Fruit fly (Drosophila melanogaster) whole organism, prepupa: ENCODE data around the gene Dus3.

ENCODE experiments used
- Blimp-1 ChIP-seq: fragments of 200-800 bp; sonication (Bioruptor generic); optimal IDR thresholded peaks from 3 replicates; lab custom pipeline; 2017; ENCODE audit warnings: missing biosample characterization, missing genetic modification characterization, mild to moderate bottlenecking, moderate library complexity, missing genetic modification reagents
- CG10631 ChIP-seq: fragments of 200-800 bp; sonication (Bioruptor generic); optimal IDR thresholded peaks from 2 replicates; lab custom pipeline; 2016; ENCODE audit warnings: missing biosample characterization, missing genetic modification characterization
- CG10669 ChIP-seq: fragments of 200-800 bp; sonication (Bioruptor generic); optimal IDR thresholded peaks from 3 replicates; lab custom pipeline; 2018; ENCODE audit warnings: missing biosample characterization, mild to moderate bottlenecking, missing genetic modification characterization, moderate library complexity
- CG11762 ChIP-seq: fragments of 200-800 bp; sonication (Bioruptor generic); optimal IDR thresholded peaks from 3 replicates; lab custom pipeline; 2016; ENCODE audit warnings: missing biosample characterization, missing genetic modification characterization; ENCODE audit not compliant: insufficient read depth
- CG11902 ChIP-seq: fragments of 200-800 bp; sonication (Bioruptor generic); optimal IDR thresholded peaks from 3 replicates; lab custom pipeline; 2016; ENCODE audit warnings: missing biosample characterization, missing genetic modification characterization
- CG15336 ChIP-seq: fragments of 200-800 bp; sonication (Bioruptor generic); IDR thresholded peaks from 2 replicates; pipeline ENCODE4 v1.3.6; 2022; ENCODE audit warnings: missing biosample characterization, missing genetic modification characterization
- CG16779 ChIP-seq: fragments of 200-800 bp; sonication (Bioruptor generic); optimal IDR thresholded peaks from 3 replicates; lab custom pipeline; 2017; ENCODE audit warnings: missing biosample characterization, mild to moderate bottlenecking, missing genetic modification characterization
- CG31627 ChIP-seq: fragments of 200-800 bp; sonication (Bioruptor generic); optimal IDR thresholded peaks from 3 replicates; lab custom pipeline; 2016; ENCODE audit warnings: missing biosample characterization, missing genetic modification characterization
- CG32006 ChIP-seq: fragments of 200-800 bp; sonication (Bioruptor generic); optimal IDR thresholded peaks from 3 replicates; lab custom pipeline; 2017; ENCODE audit warnings: missing biosample characterization, mild to moderate bottlenecking, missing genetic modification characterization
- CG34406 ChIP-seq: fragments of 200-800 bp; sonication (Bioruptor generic); optimal IDR thresholded peaks from 3 replicates; lab custom pipeline; 2016; ENCODE audit warnings: missing biosample characterization, missing genetic modification characterization
- CG3919 ChIP-seq: fragments of 200-800 bp; sonication (Bioruptor generic); optimal IDR thresholded peaks from 3 replicates; lab custom pipeline; 2016; ENCODE audit warnings: missing biosample characterization, missing genetic modification characterization
- CG4318 ChIP-seq: fragments of 200-800 bp; sonication (Bioruptor generic); optimal IDR thresholded peaks from 3 replicates; lab custom pipeline; 2017; ENCODE audit warnings: missing biosample characterization, mild to moderate bottlenecking, missing genetic modification characterization
- CG6163 ChIP-seq: fragments of 200-800 bp; sonication (Bioruptor generic); IDR thresholded peaks from 3 replicates; pipeline ENCODE4 v1.3.6; 2022; ENCODE audit warnings: missing biosample characterization, missing genetic modification characterization
- CG6792 ChIP-seq: fragments of 200-800 bp; sonication (Bioruptor generic); optimal IDR thresholded peaks from 3 replicates; lab custom pipeline; 2016; ENCODE audit warnings: missing biosample characterization, missing genetic modification characterization
- CG6808 ChIP-seq: fragments of 200-800 bp; sonication (Bioruptor generic); optimal IDR thresholded peaks from 3 replicates; lab custom pipeline; 2017; ENCODE audit warnings: missing biosample characterization, missing genetic modification characterization, mild to moderate bottlenecking, moderate library complexity, missing genetic modification reagents
- CG6854 ChIP-seq: fragments of 200-800 bp; sonication (Bioruptor generic); optimal IDR thresholded peaks from 2 replicates; lab custom pipeline; 2017; ENCODE audit warnings: missing biosample characterization, mild to moderate bottlenecking, missing genetic modification characterization
- CG7368 ChIP-seq: fragments of 200-800 bp; sonication (Bioruptor generic); optimal IDR thresholded peaks from 3 replicates; lab custom pipeline; 2016; ENCODE audit warnings: missing biosample characterization, missing genetic modification characterization
- CG8319 ChIP-seq: fragments of 200-800 bp; sonication (Bioruptor generic); optimal IDR thresholded peaks from 3 replicates; lab custom pipeline; 2016; ENCODE audit warnings: missing biosample characterization, missing genetic modification characterization
- CG8632 ChIP-seq: fragments of 200-800 bp; sonication (Bioruptor generic); optimal IDR thresholded peaks from 3 replicates; lab custom pipeline; 2016; ENCODE audit warnings: missing biosample characterization, missing genetic modification characterization
- Eip78C ChIP-seq: fragments of 200-800 bp; sonication (Bioruptor generic); peaks from one replicate; lab custom pipeline; 2016; ENCODE audit warnings: missing biosample characterization, missing genetic modification characterization
- Ets21C ChIP-seq: fragments of 200-800 bp; sonication (Bioruptor generic); optimal IDR thresholded peaks from 3 replicates; lab custom pipeline; 2016; ENCODE audit warnings: missing biosample characterization, missing genetic modification characterization
- Ets96B ChIP-seq: fragments of 200-800 bp; optimal IDR thresholded peaks from 2 replicates; lab custom pipeline; 2019; ENCODE audit warnings: missing biosample characterization, mild to moderate bottlenecking, missing genetic modification characterization, moderate library complexity
- Gug ChIP-seq: fragments of 200-800 bp; sonication (Bioruptor generic); IDR thresholded peaks from 2 replicates; pipeline ENCODE4 v1.3.6; 2022; ENCODE audit warnings: missing biosample characterization, missing genetic modification characterization
- Hr38 ChIP-seq: sonication (Bioruptor generic); optimal IDR thresholded peaks from 2 replicates; lab custom pipeline; 2016; ENCODE audit warnings: missing biosample characterization, missing genetic modification characterization
- Met ChIP-seq: fragments of 200-800 bp; sonication (Bioruptor generic); optimal IDR thresholded peaks from 3 replicates; lab custom pipeline; 2016; ENCODE audit warnings: missing biosample characterization, missing genetic modification characterization
- Sox14 ChIP-seq: fragments of 200-800 bp; sonication (Bioruptor generic); optimal IDR thresholded peaks from 3 replicates; lab custom pipeline; 2016; ENCODE audit warnings: missing biosample characterization, missing genetic modification characterization
- achi ChIP-seq: fragments of 200-800 bp; sonication (Bioruptor generic); optimal IDR thresholded peaks from 3 replicates; lab custom pipeline; 2016; ENCODE audit warnings: missing biosample characterization, missing genetic modification characterization
- acj6 ChIP-seq: fragments of 200-800 bp; sonication (Bioruptor generic); optimal IDR thresholded peaks from 3 replicates; lab custom pipeline; 2016; ENCODE audit warnings: missing biosample characterization, missing genetic modification characterization
- cyc ChIP-seq: fragments of 200-800 bp; sonication (Bioruptor generic); optimal IDR thresholded peaks from 3 replicates; lab custom pipeline; 2016; ENCODE audit warnings: missing biosample characterization, missing genetic modification characterization
- dac ChIP-seq: fragments of 200-800 bp; sonication (Bioruptor generic); optimal IDR thresholded peaks from 2 replicates; lab custom pipeline; 2017; ENCODE audit warnings: missing biosample characterization, mild to moderate bottlenecking, missing genetic modification characterization
- eg ChIP-seq: fragments of 200-800 bp; sonication (Bioruptor generic); IDR thresholded peaks from 3 replicates; pipeline ENCODE4 v1.3.6; 2022; ENCODE audit warnings: missing biosample characterization, missing genetic modification characterization
- fd59A ChIP-seq: fragments of 200-800 bp; sonication (Bioruptor generic); optimal IDR thresholded peaks from 2 replicates; lab custom pipeline; 2017; ENCODE audit warnings: missing biosample characterization, mild to moderate bottlenecking, missing genetic modification characterization, missing genetic modification reagents
- fkh ChIP-seq: fragments of 200-800 bp; sonication (Bioruptor generic); optimal IDR thresholded peaks from 3 replicates; lab custom pipeline; 2017; ENCODE audit warnings: missing biosample characterization, mild to moderate bottlenecking, missing genetic modification characterization, moderate library complexity
- net ChIP-seq: fragments of 200-800 bp; sonication (Bioruptor generic); optimal IDR thresholded peaks from 3 replicates; lab custom pipeline; 2016; ENCODE audit warnings: missing biosample characterization, missing genetic modification characterization
- pdm3 ChIP-seq: fragments of 200-800 bp; sonication (Bioruptor generic); optimal IDR thresholded peaks from 3 replicates; lab custom pipeline; 2016; ENCODE audit warnings: missing biosample characterization, missing genetic modification characterization
- spab ChIP-seq: fragments of 200-800 bp; sonication (Bioruptor generic); optimal IDR thresholded peaks from 2 replicates; lab custom pipeline; 2017; ENCODE audit warnings: missing biosample characterization, mild to moderate bottlenecking, missing genetic modification characterization, missing genetic modification reagents
- ss ChIP-seq, 2 experiments: fragments of 200-800 bp; sonication (Bioruptor generic); optimal IDR thresholded peaks; 2 replicates in 1 of 2; 3 replicates in 1 of 2; lab custom pipeline; 2017 to 2018; ENCODE audit warnings: mild to moderate bottlenecking in 2 of 2, missing biosample characterization in 2 of 2, missing genetic modification characterization in 2 of 2, moderate library complexity in 1 of 2
- topi ChIP-seq: fragments of 200-800 bp; sonication (Bioruptor generic); optimal IDR thresholded peaks from 3 replicates; lab custom pipeline; 2016; ENCODE audit warnings: missing biosample characterization, missing genetic modification characterization
- vri ChIP-seq: fragments of 200-800 bp; sonication (Bioruptor generic); optimal IDR thresholded peaks from 3 replicates; lab custom pipeline; 2016; ENCODE audit warnings: missing biosample characterization, mild to moderate bottlenecking, missing genetic modification characterization

The Dus3 gene

DNA sequence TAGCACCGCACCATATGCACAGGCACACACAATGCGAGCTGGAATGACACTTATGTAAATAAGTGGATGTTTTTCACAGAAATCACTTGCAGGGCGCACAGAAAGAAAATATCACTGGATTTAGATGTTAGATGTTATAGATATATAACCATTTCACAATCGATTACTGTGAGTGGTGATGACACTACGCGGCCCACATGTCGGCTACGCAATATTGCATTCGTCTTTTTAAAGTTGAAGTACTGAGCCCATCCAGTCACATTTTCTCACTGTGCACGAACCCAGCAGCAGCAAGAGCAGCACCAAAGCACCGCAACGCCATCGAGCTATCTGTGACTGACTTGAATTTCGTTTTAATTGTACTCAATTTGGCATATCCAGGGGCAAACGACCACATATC, 36.2 kb upstream of the Dus3 start (continued):
- no peak for TF ChIP-seq Sox14 (GFP tag; lab: Kevin White, UChicago)
- TF ChIP-seq pdm3 (GFP tag; lab: Kevin White, UChicago), result peak; percentile 44
- TF ChIP-seq topi (GFP tag; lab: Kevin White, UChicago), result peak; percentile 6
- no peak for TF ChIP-seq vri (GFP tag; lab: Kevin White, UChicago)
- no peak for TF ChIP-seq Hr38 (GFP tag; lab: Kevin White, UChicago)
- no peak for TF ChIP-seq CG6808
- TF ChIP-seq CG11762 (GFP tag; lab: Kevin White, UChicago), result no peak
- no peak for TF ChIP-seq dac (GFP tag; lab: Kevin White, UChicago)
- no peak for TF ChIP-seq Blimp-1
- TF ChIP-seq fd59A (GFP tag; lab: Kevin White, UChicago), result peak; percentile 8
- TF ChIP-seq CG4318 (GFP tag; lab: Kevin White, UChicago), result peak; percentile 9
- peak; percentile 45 for TF ChIP-seq achi (GFP tag; lab: Kevin White, UChicago)
- peak; percentile 45 for TF ChIP-seq CG31627 (GFP tag; lab: Kevin White, UChicago)
- no peak for TF ChIP-seq Ets96B (tag; lab: Kevin White, UChicago)

DNA sequence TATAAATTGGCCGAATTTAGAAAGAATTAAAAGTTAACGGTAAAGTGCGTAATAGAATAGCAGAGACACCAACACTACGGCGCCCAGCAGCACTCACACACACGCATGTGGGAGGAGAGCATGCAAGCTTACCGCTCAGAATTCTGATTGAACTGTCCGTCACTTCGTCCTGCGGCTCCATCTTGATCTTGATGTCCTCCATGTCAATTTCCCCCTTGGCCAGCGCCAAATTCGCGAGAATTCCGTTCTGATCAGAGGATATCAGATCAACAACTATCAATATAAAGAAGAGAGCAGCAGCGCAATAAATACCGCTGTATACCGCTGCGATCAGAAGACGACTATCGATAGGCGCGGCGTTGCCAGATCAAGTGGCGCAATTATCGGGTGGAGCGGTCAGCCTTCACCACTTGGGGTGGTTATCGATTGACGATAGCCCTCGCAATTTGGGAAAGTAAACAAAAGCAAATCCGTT, 23.0 kb upstream of the Dus3 start, which contains the start of the genes CG10462 and Nf-YB:
Gene CG10462, minus strand, starts transcription at position 346 of the 475 bp plus-strand sequence.
Gene Nf-YB, plus strand, starts transcription at position 410 of the 475 bp plus-strand sequence.
- TF ChIP-seq fkh (GFP tag; lab: Kevin White, UChicago), result peak; percentile 93
- no peak for TF ChIP-seq CG6854 (GFP tag; lab: Kevin White, UChicago)

DNA sequence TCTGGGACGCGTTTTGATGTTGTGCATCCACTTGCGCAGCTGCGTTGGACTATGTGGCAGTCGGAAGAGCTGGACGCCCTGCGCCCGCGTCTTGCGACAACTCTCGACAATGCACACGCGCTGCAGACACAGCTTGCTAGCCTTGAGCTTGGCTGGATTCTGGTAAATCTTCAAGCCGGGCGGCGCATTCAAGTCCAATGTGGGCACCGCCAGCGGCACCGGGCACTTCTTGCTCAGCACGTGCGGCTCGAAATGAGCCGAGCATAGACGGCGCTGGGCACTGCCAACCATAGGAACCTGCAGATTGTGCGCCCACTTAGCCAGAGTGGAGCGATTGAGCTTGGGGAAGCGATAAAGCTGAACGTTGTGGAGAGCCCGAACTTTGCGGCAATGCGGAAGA, 8.1 kb upstream of the Dus3 start:
- no peak for TF ChIP-seq CG11902 (GFP tag; lab: Kevin White, UChicago)
- no peak for TF ChIP-seq spab (GFP tag; lab: Kevin White, UChicago)
- no peak for TF ChIP-seq CG6163
- TF ChIP-seq CG7368 (GFP tag; lab: Kevin White, UChicago), result no peak
- TF ChIP-seq ss (GFP tag; optimal IDR thresholded peaks at IDR 0.05; lab: Kevin White, UChicago), result no peak
- TF ChIP-seq Sox14 (GFP tag; lab: Kevin White, UChicago), result no peak
- no peak for TF ChIP-seq CG16779 (tag; lab: Kevin White, UChicago)
- TF ChIP-seq eg (GFP tag; lab: Robert Waterston, UW), result no peak
- no peak for TF ChIP-seq Eip78C (GFP tag; lab: Kevin White, UChicago)
- no peak for TF ChIP-seq CG6808
- no peak for TF ChIP-seq CG8319 (GFP tag; lab: Kevin White, UChicago)
- TF ChIP-seq CG34406 (GFP tag; lab: Kevin White, UChicago), result no peak
- TF ChIP-seq Blimp-1, result no peak
- no peak for TF ChIP-seq CG3919 (GFP tag; lab: Kevin White, UChicago)
- no peak for TF ChIP-seq topi (GFP tag; lab: Kevin White, UChicago)
- no peak for TF ChIP-seq Gug
- no peak for TF ChIP-seq achi (GFP tag; lab: Kevin White, UChicago)
- TF ChIP-seq CG6792 (GFP tag; lab: Kevin White, UChicago), result no peak
- no peak for TF ChIP-seq Hr38 (GFP tag; lab: Kevin White, UChicago)

DNA sequence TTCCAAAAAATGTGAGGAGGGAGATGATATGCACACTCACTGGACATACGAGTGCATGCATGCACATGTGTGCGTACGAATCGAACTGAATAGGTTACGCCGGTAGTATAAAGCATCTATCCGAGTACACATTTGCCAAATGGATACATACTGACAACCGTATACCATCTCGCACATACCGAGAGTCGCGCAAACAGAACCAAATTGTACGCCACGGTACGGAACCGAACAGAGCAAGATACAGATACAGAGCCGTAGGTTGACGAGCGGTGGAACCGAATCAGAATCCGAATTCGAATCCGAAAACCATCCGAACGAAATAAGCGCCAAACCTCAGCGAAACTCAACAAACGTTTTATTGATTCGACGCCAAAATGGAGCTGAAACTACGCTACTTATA, 3.7 kb upstream of the Dus3 start:
- no peak for TF ChIP-seq CG6854 (GFP tag; lab: Kevin White, UChicago)
- no peak for TF ChIP-seq Ets21C
- no peak for TF ChIP-seq CG32006 (GFP tag; lab: Kevin White, UChicago)
- TF ChIP-seq CG10669 (GFP tag; lab: Kevin White, UChicago), result no peak
- TF ChIP-seq ss (GFP tag; optimal IDR thresholded peaks at IDR 0.05; lab: Kevin White, UChicago), result no peak
- TF ChIP-seq CG34406 (GFP tag; lab: Kevin White, UChicago), result no peak
- no peak for TF ChIP-seq Ets96B (tag; lab: Kevin White, UChicago)
- TF ChIP-seq CG11902 (GFP tag; lab: Kevin White, UChicago), result no peak
- no peak for TF ChIP-seq CG8632 (GFP tag; lab: Kevin White, UChicago)
- TF ChIP-seq spab (GFP tag; lab: Kevin White, UChicago), result no peak
- no peak for TF ChIP-seq CG15336 (GFP tag; lab: Robert Waterston, UW)
- no peak for TF ChIP-seq cyc (GFP tag; lab: Kevin White, UChicago)
- no peak for TF ChIP-seq CG4318 (GFP tag; lab: Kevin White, UChicago)
- TF ChIP-seq CG10631 (GFP tag; lab: Kevin White, UChicago), result no peak
- TF ChIP-seq Met, result no peak
- TF ChIP-seq acj6, result no peak
- no peak for TF ChIP-seq pdm3 (GFP tag; lab: Kevin White, UChicago)
- no peak for TF ChIP-seq net (GFP tag; lab: Kevin White, UChicago)
- TF ChIP-seq, all 60 proteins: peak for 0
